Worm (Caenorhabditis elegans) whole organism, young adult: ENCODE measurements around the gene abhd-5.2.

Source experiments
- ama-1 ChIP-seq, 3 experiments: fragments of 150-350 bp in 1 of 3; sonication (generic microtip) in 2 of 3; optimal IDR thresholded peaks; 2 replicates each; lab custom pipeline; 2014 to 2018; ENCODE audit warnings: missing biosample characterization in 2 of 3, missing genetic modification characterization in 2 of 3, missing genetic modification reagents in 2 of 3
- lsl-1 ChIP-seq: fragments of 200-800 bp; sonication (Bioruptor generic); optimal IDR thresholded peaks from 2 replicates; lab custom pipeline; 2018; ENCODE audit warnings: mild to moderate bottlenecking, missing genetic modification characterization, moderate library complexity, missing compliant biosample characterization
- lsy-27 ChIP-seq: sonication (generic microtip); optimal IDR thresholded peaks from 2 replicates; lab custom pipeline; 2017; ENCODE audit warnings: missing genetic modification characterization, mild to moderate bottlenecking, missing compliant biosample characterization, antibody characterized with exemption, missing genotype, borderline replicate concordance; ENCODE audit not compliant: insufficient read depth
- nhr-27 ChIP-seq: fragments of 200-800 bp; sonication (Bioruptor generic); optimal IDR thresholded peaks from 2 replicates; lab custom pipeline; 2018; ENCODE audit warnings: mild to moderate bottlenecking, missing genetic modification characterization, moderate library complexity, missing compliant biosample characterization
- pha-4 ChIP-seq: fragments of 150-350 bp; sonication (generic microtip); optimal IDR thresholded peaks from 2 replicates; lab custom pipeline; 2014; ENCODE audit warnings: missing biosample characterization, missing genetic modification reagents, missing genetic modification characterization
- sdz-38 ChIP-seq: sonication (generic microtip); optimal IDR thresholded peaks from 2 replicates; lab custom pipeline; 2016; ENCODE audit warnings: missing genotype, missing genetic modification characterization, missing compliant biosample characterization
- somi-1 ChIP-seq: fragments of 200-800 bp; sonication (Bioruptor generic); optimal IDR thresholded peaks from 2 replicates; lab custom pipeline; 2018; ENCODE audit warnings: mild to moderate bottlenecking, missing genetic modification characterization, missing compliant biosample characterization
- unc-62 ChIP-seq: fragments of 150-350 bp; optimal IDR thresholded peaks from 2 replicates; lab custom pipeline; 2014; ENCODE audit warnings: missing biosample characterization, missing genetic modification reagents, missing genetic modification characterization
- zfh-2 ChIP-seq: fragments of 200-800 bp; sonication (Bioruptor generic); conservative IDR thresholded peaks from 2 replicates; pipeline ENCODE4 v1.3.6; 2022; ENCODE audit warnings: missing genetic modification reagents, missing genetic modification characterization, missing compliant biosample characterization

DNA sequence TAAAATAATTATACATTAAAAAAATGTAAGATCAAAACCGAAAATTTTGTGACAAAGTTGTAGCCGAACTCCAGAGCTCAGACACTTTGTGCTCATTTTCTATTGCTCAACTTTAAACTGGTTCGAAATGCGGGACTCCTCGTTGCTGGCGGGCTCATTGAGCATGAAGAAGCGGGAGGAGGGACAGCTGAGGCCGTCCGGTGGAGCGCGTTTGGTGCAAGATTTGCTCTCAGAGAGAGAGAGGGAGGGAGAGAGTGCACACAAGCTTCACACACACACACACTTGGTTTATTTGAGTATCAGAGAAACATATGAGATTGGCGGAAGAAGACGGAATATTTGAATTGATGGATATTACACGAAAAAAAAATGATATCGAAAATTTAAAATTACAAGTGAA, 33.8 kb upstream of the abhd-5.2 start:
- TF ChIP-seq lsl-1 (GFP tag; lab: Kevin White, UChicago) (no peak), lsy-27 (tag; lab: Kevin White, UChicago) (no peak), unc-62 (GFP tag; lab: Kevin White, UChicago) (no peak), pha-4 (tag; lab: Kevin White, UChicago) (no peak), ama-1 (optimal IDR thresholded peaks at IDR 0.05; lab: Kevin White, UChicago) (no peak), ama-1 (GFP tag; optimal IDR thresholded peaks at IDR 0.05; lab: Kevin White, UChicago) (no peak), zfh-2 (GFP tag; lab: Robert Waterston, UW) (peak; percentile 89), somi-1 (GFP tag; lab: Kevin White, UChicago) (no peak), nhr-27 (tag; lab: Kevin White, UChicago) (no peak), sdz-38 (no peak)
